Fruit fly (Drosophila melanogaster) whole organism, pupa: ENCODE measurements around the gene Argl.
A peak's percentile ranks its signal among the peaks of the same experiment; 100 is the strongest.

ENCODE experiments used
- CG32121 ChIP-seq: fragments of 200-800 bp; sonication (Bioruptor generic); IDR thresholded peaks from 2 replicates; pipeline ENCODE4 v1.3.6; 2022; ENCODE audit warnings: missing biosample characterization, missing genetic modification characterization
- CG34367 ChIP-seq: fragments of 200-800 bp; sonication (Bioruptor generic); optimal IDR thresholded peaks from 2 replicates; lab custom pipeline; 2018; ENCODE audit warnings: missing biosample characterization, mild to moderate bottlenecking, missing genetic modification characterization
- CG4496 ChIP-seq: fragments of 200-800 bp; sonication (Bioruptor generic); IDR thresholded peaks from 3 replicates; pipeline ENCODE4 v1.3.6; 2022; ENCODE audit warnings: missing biosample characterization, missing genetic modification characterization
- CG8159 ChIP-seq: fragments of 200-800 bp; sonication (Bioruptor generic); optimal IDR thresholded peaks from 3 replicates; lab custom pipeline; 2018; ENCODE audit warnings: missing biosample characterization, mild to moderate bottlenecking, missing genetic modification characterization, moderate library complexity
- CG9948 ChIP-seq: fragments of 200-800 bp; sonication (Bioruptor generic); optimal IDR thresholded peaks from 2 replicates; lab custom pipeline; 2018; ENCODE audit warnings: missing biosample characterization, mild to moderate bottlenecking, missing genetic modification characterization, moderate library complexity
- EcR ChIP-seq: fragments of 200-800 bp; sonication (Bioruptor generic); optimal IDR thresholded peaks from 3 replicates; lab custom pipeline; 2019; ENCODE audit warnings: missing biosample characterization, missing genetic modification characterization, mild to moderate bottlenecking, moderate library complexity, missing genetic modification reagents
- Ets98B ChIP-seq: fragments of 200-800 bp; sonication (Bioruptor generic); IDR thresholded peaks from 2 replicates; pipeline ENCODE4 v1.3.6; 2022; ENCODE audit warnings: missing biosample characterization, missing genetic modification characterization
- Pif1B ChIP-seq: fragments of 200-800 bp; sonication (Bioruptor generic); optimal IDR thresholded peaks from 3 replicates; lab custom pipeline; 2016; ENCODE audit warnings: missing biosample characterization, missing genetic modification characterization
- fd96Ca ChIP-seq: fragments of 200-800 bp; sonication (Bioruptor generic); IDR thresholded peaks from 3 replicates; pipeline ENCODE4 v1.3.6; 2022; ENCODE audit warnings: missing biosample characterization, missing genetic modification characterization
- gl ChIP-seq: fragments of 200-800 bp; sonication (Bioruptor generic); optimal IDR thresholded peaks from 2 replicates; lab custom pipeline; 2018; ENCODE audit warnings: missing biosample characterization, mild to moderate bottlenecking, missing genetic modification characterization
- rn ChIP-seq: fragments of 200-800 bp; sonication (Bioruptor generic); IDR thresholded peaks from 2 replicates; pipeline ENCODE4 v1.3.6; 2022; ENCODE audit warnings: missing biosample characterization, missing genetic modification characterization

- TF ChIP-seq CG34367, result no peak
- TF ChIP-seq rn (GFP tag; lab: Robert Waterston, UW), result no peak
- no peak for TF ChIP-seq Pif1B (GFP tag; lab: Kevin White, UChicago)
- TF ChIP-seq CG32121 (GFP tag; lab: Robert Waterston, UW), result no peak
- TF ChIP-seq EcR, result no peak
- TF ChIP-seq CG4496, result peak; percentile 50; the same call in 2 of the 3 replicates
- TF ChIP-seq CG9948, result no peak
- TF ChIP-seq CG8159 (tag; lab: Kevin White, UChicago), result no peak
- TF ChIP-seq Ets98B, result no peak
- TF ChIP-seq fd96Ca (GFP tag; lab: Robert Waterston, UW), result no peak
- TF ChIP-seq gl (tag; lab: Kevin White, UChicago), result no peak
Observed at dm6 chr2L:8923405-8923804, 18.5 kb downstream of the Argl start.
